Fruit fly (Drosophila melanogaster): ENCODE data around the gene rols.

The rols gene

DNA sequence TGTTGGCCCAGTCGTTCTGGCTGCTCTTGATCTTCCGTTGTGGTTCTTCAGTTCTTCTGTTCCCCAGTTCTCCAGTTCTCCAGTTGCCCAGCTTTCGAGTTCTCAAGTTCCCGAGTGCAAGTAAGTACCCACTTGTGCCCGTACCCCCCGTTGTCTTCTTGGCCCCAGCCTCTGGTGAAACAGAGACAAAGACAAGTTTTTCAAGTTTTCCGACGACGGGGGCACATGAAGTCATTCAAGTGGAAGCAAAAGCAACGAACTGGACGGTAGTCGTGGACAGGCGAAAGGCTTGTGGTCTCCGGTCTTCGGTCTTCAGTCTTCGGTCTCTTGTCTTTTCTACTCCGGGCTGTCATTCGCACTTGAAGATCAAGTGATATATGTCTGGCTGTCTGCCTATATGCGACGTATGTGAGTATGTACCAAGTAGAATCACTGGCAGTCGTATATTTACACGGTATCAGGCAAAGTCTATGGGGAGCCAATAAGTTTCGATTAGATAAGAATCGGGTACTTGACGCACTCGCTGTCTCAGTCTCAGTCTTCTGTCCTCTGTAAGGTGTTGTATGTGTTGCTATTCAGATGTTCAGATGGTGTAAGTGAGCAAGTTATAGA is 24.2 kb downstream of the rols start:
- TF ChIP-seq rn (GFP tag; IDR thresholded peaks at IDR 0.05) (no peak), CG17806 (tag; optimal IDR thresholded peaks at IDR 0.05) (no peak), CG8301 (tag; optimal IDR thresholded peaks at IDR 0.05) (no peak), CG13204 (GFP tag; optimal IDR thresholded peaks at IDR 0.05) (peak; percentile 71), D1 (tag; optimal IDR thresholded peaks at IDR 0.05) (no peak), CG9948 (tag; optimal IDR thresholded peaks at IDR 0.05) (no peak), CG34367 (tag; optimal IDR thresholded peaks at IDR 0.05) (no peak), CG12605 (GFP tag; IDR thresholded peaks at IDR 0.05) (no peak), CG15710 (tag; optimal IDR thresholded peaks at IDR 0.05) (no peak), Pif1B (GFP tag; optimal IDR thresholded peaks at IDR 0.05) (no peak), EcR (GFP tag; optimal IDR thresholded peaks at IDR 0.05) (peak; percentile 96), gl (tag; optimal IDR thresholded peaks at IDR 0.05) (peak; percentile 58), CG14655 (GFP tag; optimal IDR thresholded peaks at IDR 0.05) (peak; percentile 22), CG4496 (GFP tag; IDR thresholded peaks at IDR 0.05) (no peak; the same call in 2 of the 3 replicates), CG10348 (GFP tag; IDR thresholded peaks at IDR 0.05) (no peak), CG8159 (tag; optimal IDR thresholded peaks at IDR 0.05) (peak; percentile 15), Pif1A (GFP tag; optimal IDR thresholded peaks at IDR 0.05) (peak; percentile 28), Snoo (tag; optimal IDR thresholded peaks at IDR 0.05) (no peak), fd96Ca (GFP tag; IDR thresholded peaks at IDR 0.05) (peak; percentile 18; the same call in 1 of the 3 replicates), CG32121 (GFP tag; IDR thresholded peaks at IDR 0.05) (0 out of 2 replicates have a peak, but pooled peaks have one; percentile 33), Ets98B (GFP tag; IDR thresholded peaks at IDR 0.05) (no peak; the same call in 1 of the 2 replicates)

DNA sequence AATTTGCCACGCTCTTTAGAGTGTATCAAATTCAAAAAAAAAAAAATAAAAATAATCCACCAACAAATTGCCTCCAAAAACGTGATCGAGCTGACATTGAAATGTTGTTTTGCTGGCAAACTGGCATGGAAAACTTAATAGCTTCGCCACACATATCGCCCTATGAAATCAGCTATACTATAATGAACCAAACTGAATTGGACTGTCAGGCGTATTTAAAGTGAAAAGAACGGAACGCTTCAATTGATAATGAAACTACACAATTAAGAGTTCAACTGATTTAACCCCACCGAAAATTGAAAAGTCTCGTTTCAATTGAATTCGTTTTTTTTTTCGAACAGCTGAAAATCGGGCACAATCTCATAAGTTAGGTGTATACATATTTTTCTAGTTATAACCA is 25.6 kb downstream of the rols start:
- TF ChIP-seq Pif1B (GFP tag; optimal IDR thresholded peaks at IDR 0.05) (no peak), CG8301 (tag; optimal IDR thresholded peaks at IDR 0.05) (no peak), EcR (GFP tag; optimal IDR thresholded peaks at IDR 0.05) (no peak), CG10348 (GFP tag; IDR thresholded peaks at IDR 0.05) (no peak), gl (tag; optimal IDR thresholded peaks at IDR 0.05) (no peak), CG32121 (GFP tag; IDR thresholded peaks at IDR 0.05) (no peak), Ets98B (GFP tag; IDR thresholded peaks at IDR 0.05) (no peak), rn (GFP tag; IDR thresholded peaks at IDR 0.05) (no peak), CG12605 (GFP tag; IDR thresholded peaks at IDR 0.05) (no peak), CG13204 (GFP tag; optimal IDR thresholded peaks at IDR 0.05) (no peak), CG14655 (GFP tag; optimal IDR thresholded peaks at IDR 0.05) (no peak)

- TF ChIP-seq Pif1B (GFP tag; optimal IDR thresholded peaks at IDR 0.05) (no peak), CG14655 (GFP tag; optimal IDR thresholded peaks at IDR 0.05) (peak; percentile 78), gl (tag; optimal IDR thresholded peaks at IDR 0.05) (peak; percentile 1), Ets98B (GFP tag; IDR thresholded peaks at IDR 0.05) (no peak), Pif1A (GFP tag; optimal IDR thresholded peaks at IDR 0.05) (peak; percentile 32), D1 (tag; optimal IDR thresholded peaks at IDR 0.05) (no peak), CG17806 (tag; optimal IDR thresholded peaks at IDR 0.05) (peak; percentile 68), CG9948 (tag; optimal IDR thresholded peaks at IDR 0.05) (peak; percentile 35), EcR (GFP tag; optimal IDR thresholded peaks at IDR 0.05) (no peak), CG12605 (GFP tag; IDR thresholded peaks at IDR 0.05) (no peak), CG13204 (GFP tag; optimal IDR thresholded peaks at IDR 0.05) (no peak), CG4496 (GFP tag; IDR thresholded peaks at IDR 0.05) (peak; percentile 40; the same call in 1 of the 3 replicates), CG8301 (tag; optimal IDR thresholded peaks at IDR 0.05) (peak; percentile 51), CG32121 (GFP tag; IDR thresholded peaks at IDR 0.05) (no peak), CG10348 (GFP tag; IDR thresholded peaks at IDR 0.05) (no peak), CG34367 (tag; optimal IDR thresholded peaks at IDR 0.05) (no peak), Snoo (tag; optimal IDR thresholded peaks at IDR 0.05) (no peak), CG15710 (tag; optimal IDR thresholded peaks at IDR 0.05) (peak; percentile 29), fd96Ca (GFP tag; IDR thresholded peaks at IDR 0.05) (no peak), CG8159 (tag; optimal IDR thresholded peaks at IDR 0.05) (peak; percentile 73), rn (GFP tag; IDR thresholded peaks at IDR 0.05) (no peak)
Observed at dm6 chr3L:12037449-12038163, 27.1 kb downstream of the rols start.

dm6 chr3L:12036658-12037057 is 28.0 kb downstream of the rols start:
- TF ChIP-seq EcR (GFP tag; optimal IDR thresholded peaks at IDR 0.05) (no peak), fd96Ca (GFP tag; IDR thresholded peaks at IDR 0.05) (no peak), Ets98B (GFP tag; IDR thresholded peaks at IDR 0.05) (no peak), CG32121 (GFP tag; IDR thresholded peaks at IDR 0.05) (no peak), CG13204 (GFP tag; optimal IDR thresholded peaks at IDR 0.05) (no peak), CG12605 (GFP tag; IDR thresholded peaks at IDR 0.05) (no peak), Pif1A (GFP tag; optimal IDR thresholded peaks at IDR 0.05) (no peak), CG4496 (GFP tag; IDR thresholded peaks at IDR 0.05) (no peak), CG17806 (tag; optimal IDR thresholded peaks at IDR 0.05) (no peak), Snoo (tag; optimal IDR thresholded peaks at IDR 0.05) (no peak), CG15710 (tag; optimal IDR thresholded peaks at IDR 0.05) (no peak), CG8159 (tag; optimal IDR thresholded peaks at IDR 0.05) (no peak), rn (GFP tag; IDR thresholded peaks at IDR 0.05) (no peak), CG8301 (tag; optimal IDR thresholded peaks at IDR 0.05) (no peak)

DNA sequence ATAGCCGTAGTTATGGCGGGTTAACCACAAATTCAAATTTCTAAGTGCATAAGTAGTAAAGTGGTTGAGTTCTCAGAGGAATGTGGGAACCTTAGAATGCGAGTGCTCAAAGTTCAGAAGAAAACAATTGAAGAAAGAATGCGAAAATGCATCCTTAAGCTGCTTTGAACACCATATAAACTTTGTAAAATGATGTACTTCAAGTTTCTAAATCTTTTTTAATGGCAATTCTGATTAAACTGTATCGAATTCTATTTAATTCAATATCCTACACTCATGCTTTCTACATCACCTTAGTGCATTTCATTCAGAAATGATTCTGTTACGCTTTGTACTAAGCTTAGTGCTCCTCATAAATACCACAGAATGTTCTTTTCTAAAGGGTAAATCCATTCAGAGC is 32.4 kb downstream of the rols start, which contains the start of gene CG43993:
Gene CG43993, plus strand, starts transcription at position 301 of the 400 bp plus-strand sequence.
- no peak for TF ChIP-seq CG15710 (tag; optimal IDR thresholded peaks at IDR 0.05)
- no peak for TF ChIP-seq CG14655 (GFP tag; optimal IDR thresholded peaks at IDR 0.05)

Measured in whole organism, pupa.